Fruit fly (Drosophila melanogaster) whole organism, prepupa: Measurements from ENCODE around the gene rdgA.

ENCODE experiments used
- Blimp-1 ChIP-seq: fragments of 200-800 bp; sonication (Bioruptor generic); optimal IDR thresholded peaks from 3 replicates; lab custom pipeline; 2017; ENCODE audit warnings: missing biosample characterization, missing genetic modification characterization, mild to moderate bottlenecking, moderate library complexity, missing genetic modification reagents
- CG10669 ChIP-seq: fragments of 200-800 bp; sonication (Bioruptor generic); optimal IDR thresholded peaks from 3 replicates; lab custom pipeline; 2018; ENCODE audit warnings: missing biosample characterization, mild to moderate bottlenecking, missing genetic modification characterization, moderate library complexity
- CG11294 ChIP-seq: fragments of 200-800 bp; sonication (Bioruptor generic); IDR thresholded peaks from 2 replicates; pipeline ENCODE4 v1.3.6; 2022; ENCODE audit warnings: missing biosample characterization, missing genetic modification characterization
- CG11902 ChIP-seq: fragments of 200-800 bp; sonication (Bioruptor generic); optimal IDR thresholded peaks from 3 replicates; lab custom pipeline; 2016; ENCODE audit warnings: missing biosample characterization, missing genetic modification characterization
- CG15336 ChIP-seq: fragments of 200-800 bp; sonication (Bioruptor generic); IDR thresholded peaks from 2 replicates; pipeline ENCODE4 v1.3.6; 2022; ENCODE audit warnings: missing biosample characterization, missing genetic modification characterization
- CG1621 ChIP-seq: fragments of 200-800 bp; sonication (Bioruptor generic); optimal IDR thresholded peaks from 3 replicates; lab custom pipeline; 2018; ENCODE audit warnings: missing biosample characterization, mild to moderate bottlenecking, missing genetic modification characterization
- CG31627 ChIP-seq: fragments of 200-800 bp; sonication (Bioruptor generic); optimal IDR thresholded peaks from 3 replicates; lab custom pipeline; 2016; ENCODE audit warnings: missing biosample characterization, missing genetic modification characterization
- CG34406 ChIP-seq: fragments of 200-800 bp; sonication (Bioruptor generic); optimal IDR thresholded peaks from 3 replicates; lab custom pipeline; 2016; ENCODE audit warnings: missing biosample characterization, missing genetic modification characterization
- CG3919 ChIP-seq: fragments of 200-800 bp; sonication (Bioruptor generic); optimal IDR thresholded peaks from 3 replicates; lab custom pipeline; 2016; ENCODE audit warnings: missing biosample characterization, missing genetic modification characterization
- CG4318 ChIP-seq: fragments of 200-800 bp; sonication (Bioruptor generic); optimal IDR thresholded peaks from 3 replicates; lab custom pipeline; 2017; ENCODE audit warnings: missing biosample characterization, mild to moderate bottlenecking, missing genetic modification characterization
- CG6163 ChIP-seq: fragments of 200-800 bp; sonication (Bioruptor generic); IDR thresholded peaks from 3 replicates; pipeline ENCODE4 v1.3.6; 2022; ENCODE audit warnings: missing biosample characterization, missing genetic modification characterization
- CG6276 ChIP-seq: fragments of 200-800 bp; sonication (Bioruptor generic); optimal IDR thresholded peaks from 2 replicates; lab custom pipeline; 2017; ENCODE audit warnings: missing biosample characterization, mild to moderate bottlenecking, missing genetic modification characterization
- CG6792 ChIP-seq: fragments of 200-800 bp; sonication (Bioruptor generic); optimal IDR thresholded peaks from 3 replicates; lab custom pipeline; 2016; ENCODE audit warnings: missing biosample characterization, missing genetic modification characterization
- CG8119 ChIP-seq: fragments of 200-800 bp; sonication (Bioruptor generic); IDR thresholded peaks from 3 replicates; pipeline ENCODE4 v1.3.6; 2022; ENCODE audit warnings: missing biosample characterization, missing genetic modification characterization
- CG8632 ChIP-seq: fragments of 200-800 bp; sonication (Bioruptor generic); optimal IDR thresholded peaks from 3 replicates; lab custom pipeline; 2016; ENCODE audit warnings: missing biosample characterization, missing genetic modification characterization
- CG9139 ChIP-seq: fragments of 200-800 bp; sonication (Bioruptor generic); optimal IDR thresholded peaks from 3 replicates; lab custom pipeline; 2017; ENCODE audit warnings: missing biosample characterization, mild to moderate bottlenecking, missing genetic modification characterization
- Eip75B ChIP-seq: fragments of 200-800 bp; sonication (Bioruptor generic); optimal IDR thresholded peaks from 3 replicates; lab custom pipeline; 2016; ENCODE audit warnings: missing biosample characterization, missing genetic modification characterization
- Eip78C ChIP-seq: fragments of 200-800 bp; sonication (Bioruptor generic); peaks from one replicate; lab custom pipeline; 2016; ENCODE audit warnings: missing biosample characterization, missing genetic modification characterization
- Gug ChIP-seq: fragments of 200-800 bp; sonication (Bioruptor generic); IDR thresholded peaks from 2 replicates; pipeline ENCODE4 v1.3.6; 2022; ENCODE audit warnings: missing biosample characterization, missing genetic modification characterization
- Hr38 ChIP-seq: sonication (Bioruptor generic); optimal IDR thresholded peaks from 2 replicates; lab custom pipeline; 2016; ENCODE audit warnings: missing biosample characterization, missing genetic modification characterization
- Hr39 ChIP-seq: fragments of 200-800 bp; sonication (Bioruptor generic); optimal IDR thresholded peaks from 2 replicates; lab custom pipeline; 2016; ENCODE audit warnings: missing biosample characterization, missing genetic modification characterization
- Hr4 ChIP-seq: fragments of 200-800 bp; sonication (Bioruptor generic); optimal IDR thresholded peaks from 3 replicates; lab custom pipeline; 2016; ENCODE audit warnings: missing biosample characterization, missing genetic modification characterization
- Lpt ChIP-seq: fragments of 200-800 bp; sonication (Bioruptor generic); optimal IDR thresholded peaks from 3 replicates; lab custom pipeline; 2016; ENCODE audit warnings: missing biosample characterization, missing genetic modification characterization
- Met ChIP-seq: fragments of 200-800 bp; sonication (Bioruptor generic); optimal IDR thresholded peaks from 3 replicates; lab custom pipeline; 2016; ENCODE audit warnings: missing biosample characterization, missing genetic modification characterization
- OdsH ChIP-seq: fragments of 200-800 bp; sonication (Bioruptor generic); optimal IDR thresholded peaks from 3 replicates; lab custom pipeline; 2016; ENCODE audit warnings: missing biosample characterization, missing genetic modification characterization
- Smox ChIP-seq: fragments of 200-800 bp; sonication (Bioruptor generic); optimal IDR thresholded peaks from 3 replicates; lab custom pipeline; 2016; ENCODE audit warnings: missing biosample characterization, missing genetic modification characterization
- Sox102F ChIP-seq: fragments of 200-800 bp; sonication (Bioruptor generic); optimal IDR thresholded peaks from 2 replicates; lab custom pipeline; 2016; ENCODE audit warnings: missing biosample characterization, mild to moderate bottlenecking, missing genetic modification characterization
- Sox15 ChIP-seq: fragments of 200-800 bp; sonication (Bioruptor generic); optimal IDR thresholded peaks from 3 replicates; lab custom pipeline; 2016; ENCODE audit warnings: missing biosample characterization, missing genetic modification characterization
- acj6 ChIP-seq: fragments of 200-800 bp; sonication (Bioruptor generic); optimal IDR thresholded peaks from 3 replicates; lab custom pipeline; 2016; ENCODE audit warnings: missing biosample characterization, missing genetic modification characterization
- cyc ChIP-seq: fragments of 200-800 bp; sonication (Bioruptor generic); optimal IDR thresholded peaks from 3 replicates; lab custom pipeline; 2016; ENCODE audit warnings: missing biosample characterization, missing genetic modification characterization
- dac ChIP-seq: fragments of 200-800 bp; sonication (Bioruptor generic); optimal IDR thresholded peaks from 2 replicates; lab custom pipeline; 2017; ENCODE audit warnings: missing biosample characterization, mild to moderate bottlenecking, missing genetic modification characterization
- dsx ChIP-seq: fragments of 200-800 bp; optimal IDR thresholded peaks from 3 replicates; lab custom pipeline; 2019; ENCODE audit warnings: missing biosample characterization, mild to moderate bottlenecking, missing genetic modification characterization, moderate library complexity; ENCODE audit not compliant: poor library complexity, severe bottlenecking
- eg ChIP-seq: fragments of 200-800 bp; sonication (Bioruptor generic); IDR thresholded peaks from 3 replicates; pipeline ENCODE4 v1.3.6; 2022; ENCODE audit warnings: missing biosample characterization, missing genetic modification characterization
- esn ChIP-seq: fragments of 200-800 bp; sonication (Bioruptor generic); optimal IDR thresholded peaks from 2 replicates; lab custom pipeline; 2016; ENCODE audit warnings: missing biosample characterization, mild to moderate bottlenecking, missing genetic modification characterization, moderate library complexity
- lz ChIP-seq: fragments of 200-800 bp; sonication (Bioruptor generic); optimal IDR thresholded peaks from 3 replicates; lab custom pipeline; 2016; ENCODE audit warnings: missing biosample characterization, missing genetic modification characterization
- pdm3 ChIP-seq: fragments of 200-800 bp; sonication (Bioruptor generic); optimal IDR thresholded peaks from 3 replicates; lab custom pipeline; 2016; ENCODE audit warnings: missing biosample characterization, missing genetic modification characterization
- salr ChIP-seq, 2 experiments: fragments of 200-800 bp; sonication (Bioruptor generic); optimal IDR thresholded peaks; 3 replicates each; lab custom pipeline; 2016 to 2018; ENCODE audit warnings: missing biosample characterization in 2 of 2, missing genetic modification characterization in 2 of 2, mild to moderate bottlenecking in 1 of 2
- spab ChIP-seq: fragments of 200-800 bp; sonication (Bioruptor generic); optimal IDR thresholded peaks from 2 replicates; lab custom pipeline; 2017; ENCODE audit warnings: missing biosample characterization, mild to moderate bottlenecking, missing genetic modification characterization, missing genetic modification reagents
- svp ChIP-seq: fragments of 200-800 bp; sonication (Bioruptor generic); peaks from one replicate; lab custom pipeline; 2016; ENCODE audit warnings: missing biosample characterization, missing genetic modification characterization
- vri ChIP-seq: fragments of 200-800 bp; sonication (Bioruptor generic); optimal IDR thresholded peaks from 3 replicates; lab custom pipeline; 2016; ENCODE audit warnings: missing biosample characterization, mild to moderate bottlenecking, missing genetic modification characterization

Gene rdgA

dm6 chrX:8924778-8925177 lies 17.9 kb downstream of the rdgA start (continued):
- TF ChIP-seq CG8632 (GFP tag; lab: Kevin White, UChicago), result no peak
- no peak for TF ChIP-seq Hr4 (GFP tag; lab: Kevin White, UChicago)
- TF ChIP-seq CG9139 (GFP tag; lab: Kevin White, UChicago), result no peak
- TF ChIP-seq Eip78C (GFP tag; lab: Kevin White, UChicago), result peak; percentile 33
- TF ChIP-seq CG3919 (GFP tag; lab: Kevin White, UChicago), result peak; percentile 15
- TF ChIP-seq Gug, result no peak

- TF ChIP-seq salr (GFP tag; optimal IDR thresholded peaks at IDR 0.05; lab: Kevin White, UChicago), result no peak
- no peak for TF ChIP-seq CG8119 (GFP tag; lab: Robert Waterston, UW)
- no peak for TF ChIP-seq CG3919 (GFP tag; lab: Kevin White, UChicago)
- no peak for TF ChIP-seq acj6 (GFP tag; lab: Kevin White, UChicago)
- no peak for TF ChIP-seq dac (GFP tag; lab: Kevin White, UChicago)
- TF ChIP-seq eg (GFP tag; lab: Robert Waterston, UW), result no peak
- TF ChIP-seq pdm3 (GFP tag; lab: Kevin White, UChicago), result no peak
- no peak for TF ChIP-seq CG10669 (GFP tag; lab: Kevin White, UChicago)
- TF ChIP-seq CG1621 (tag; lab: Kevin White, UChicago), result no peak
- no peak for TF ChIP-seq Blimp-1 (GFP tag; lab: Kevin White, UChicago)
- no peak for TF ChIP-seq spab (GFP tag; lab: Kevin White, UChicago)
- TF ChIP-seq cyc (GFP tag; lab: Kevin White, UChicago), result no peak
- TF ChIP-seq dsx (GFP tag; lab: Kevin White, UChicago), result no peak
- TF ChIP-seq CG8632 (GFP tag; lab: Kevin White, UChicago), result no peak
- no peak for TF ChIP-seq CG15336 (GFP tag; lab: Robert Waterston, UW)
- TF ChIP-seq Lpt (GFP tag; lab: Kevin White, UChicago), result no peak
- TF ChIP-seq Hr38 (GFP tag; lab: Kevin White, UChicago), result no peak
- TF ChIP-seq CG11294, result no peak
- TF ChIP-seq CG11902, result no peak
- TF ChIP-seq Eip75B, result no peak
Observed at dm6 chrX:8958261-8958660, 51.4 kb downstream of the rdgA start.

dm6 chrX:8973136-8973535 lies 66.3 kb downstream of the rdgA start:
- no peak for TF ChIP-seq CG15336 (GFP tag; lab: Robert Waterston, UW)
- TF ChIP-seq CG3919 (GFP tag; lab: Kevin White, UChicago), result no peak
- TF ChIP-seq Hr4 (GFP tag; lab: Kevin White, UChicago), result no peak
- TF ChIP-seq CG8632 (GFP tag; lab: Kevin White, UChicago), result no peak
- peak; percentile 17 for TF ChIP-seq CG6792 (GFP tag; lab: Kevin White, UChicago)
- TF ChIP-seq Met (GFP tag; lab: Kevin White, UChicago), result peak; percentile 40
- TF ChIP-seq acj6 (GFP tag; lab: Kevin White, UChicago), result peak; percentile 31
- peak; percentile 13 for TF ChIP-seq Sox102F (GFP tag; lab: Kevin White, UChicago)
- TF ChIP-seq Smox (GFP tag; lab: Kevin White, UChicago), result peak; percentile 40
- TF ChIP-seq svp (GFP tag; lab: Kevin White, UChicago), result peak; percentile 78
- peak; percentile 41 for TF ChIP-seq Eip78C (GFP tag; lab: Kevin White, UChicago)
- peak; percentile 74 for TF ChIP-seq vri (GFP tag; lab: Kevin White, UChicago)
- TF ChIP-seq CG6276 (GFP tag; lab: Kevin White, UChicago), result no peak
- TF ChIP-seq lz (GFP tag; lab: Kevin White, UChicago), result peak; percentile 30
- peak; percentile 22; the same call in 1 of the 3 replicates for TF ChIP-seq CG6163 (GFP tag; lab: Robert Waterston, UW)
- TF ChIP-seq cyc (GFP tag; lab: Kevin White, UChicago), result peak; percentile 0
- no peak for TF ChIP-seq Lpt (GFP tag; lab: Kevin White, UChicago)
- peak; percentile 7 for TF ChIP-seq CG34406
- TF ChIP-seq CG31627 (GFP tag; lab: Kevin White, UChicago), result peak; percentile 36
- TF ChIP-seq Sox15, result peak; percentile 10
- no peak for TF ChIP-seq CG1621 (tag; lab: Kevin White, UChicago)
- TF ChIP-seq OdsH, result peak; percentile 4
- TF ChIP-seq pdm3 (GFP tag; lab: Kevin White, UChicago), result peak; percentile 5
- peak; percentile 39 for TF ChIP-seq esn
- peak; percentile 36 for TF ChIP-seq Hr39 (GFP tag; lab: Kevin White, UChicago)
- no peak for TF ChIP-seq CG4318 (GFP tag; lab: Kevin White, UChicago)
